Fruit fly (Drosophila melanogaster): ENCODE results near the gene CG11162.
A peak's percentile ranks its signal among the peaks of the same experiment; 100 is the strongest.

The CG11162 gene

DNA sequence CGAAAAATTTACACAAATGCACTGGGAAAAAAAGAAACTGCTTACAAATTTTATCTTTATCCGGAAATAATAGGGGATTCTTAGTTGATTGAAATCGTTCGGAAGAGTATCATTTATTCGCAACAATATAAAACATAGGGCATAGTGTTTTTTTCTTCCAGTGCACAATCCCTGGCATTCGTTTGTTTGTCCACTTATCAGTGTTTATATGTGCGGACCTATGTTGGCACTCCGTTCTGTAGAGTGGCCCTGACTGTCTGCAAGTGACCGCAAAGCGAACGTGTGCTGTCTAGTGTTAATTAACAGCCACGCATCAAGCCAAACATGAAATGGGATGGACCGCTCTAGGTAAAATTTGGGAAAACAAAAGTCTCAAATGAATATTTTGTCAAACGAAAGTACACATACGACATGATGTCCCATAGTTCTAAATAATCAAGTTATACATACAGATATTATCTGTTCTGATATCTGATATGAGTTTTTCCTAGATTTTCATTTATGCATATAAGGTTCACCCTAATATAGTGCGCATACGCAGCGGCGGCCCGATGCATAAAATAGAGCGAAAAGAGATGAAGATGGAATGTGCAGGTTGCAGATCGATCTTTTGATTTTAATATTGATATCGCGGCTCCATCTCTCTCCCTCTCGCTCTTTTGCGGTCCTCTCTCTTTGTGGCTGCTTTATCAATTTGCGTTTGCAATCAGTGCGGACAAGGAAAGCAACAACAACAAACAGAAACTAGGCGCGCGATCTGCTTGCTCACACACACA, 35.4 kb upstream of the CG11162 start (continued):
- TF ChIP-seq knrl (GFP tag; IDR thresholded peaks at IDR 0.05; ENCODE audit: partially characterized antibody) = no peak
- peak; percentile 83 for TF ChIP-seq CG10147 (GFP tag; optimal IDR thresholded peaks at IDR 0.05)
- TF ChIP-seq CG12219 (GFP tag; optimal IDR thresholded peaks at IDR 0.05) = peak; percentile 90
- no peak for TF ChIP-seq Stat92E (GFP tag; optimal IDR thresholded peaks at IDR 0.05)
- TF ChIP-seq abd-A (tag; optimal IDR thresholded peaks at IDR 0.05) = no peak
- peak; percentile 94 for TF ChIP-seq gro (GFP tag; optimal IDR thresholded peaks at IDR 0.05)
- TF ChIP-seq CG12155 (GFP tag; optimal IDR thresholded peaks at IDR 0.05) = peak; percentile 91
- TF ChIP-seq dati (GFP tag; IDR thresholded peaks at IDR 0.05) = peak; percentile 84; the same call in 1 of the 2 replicates
- peak; percentile 54 for TF ChIP-seq sug (tag; optimal IDR thresholded peaks at IDR 0.05)
- TF ChIP-seq HmgZ (tag; optimal IDR thresholded peaks at IDR 0.05) = peak; percentile 95
- TF ChIP-seq CG13894 (tag; optimal IDR thresholded peaks at IDR 0.05) = peak; percentile 88
- TF ChIP-seq CHES-1-like (GFP tag; optimal IDR thresholded peaks at IDR 0.05) = peak; percentile 96
- TF ChIP-seq CG6689 (GFP tag; IDR thresholded peaks at IDR 0.05) = peak; percentile 90
- TF ChIP-seq Ptx1 (GFP tag; IDR thresholded peaks at IDR 0.05) = peak; percentile 95
- TF ChIP-seq tll (GFP tag; optimal IDR thresholded peaks at IDR 0.05) = no peak
- TF ChIP-seq Elba2 (GFP tag; optimal IDR thresholded peaks at IDR 0.05) = peak; percentile 33
- TF ChIP-seq tio (GFP tag; optimal IDR thresholded peaks at IDR 0.05) = peak; percentile 95
- peak; percentile 94 for TF ChIP-seq az2 (GFP tag; optimal IDR thresholded peaks at IDR 0.05)
- TF ChIP-seq wek (GFP tag; optimal IDR thresholded peaks at IDR 0.05) = peak; percentile 78
- peak; percentile 84 for TF ChIP-seq onecut (GFP tag; IDR thresholded peaks at IDR 0.05)
- peak; percentile 84 for TF ChIP-seq zen (tag; optimal IDR thresholded peaks at IDR 0.05)
- peak; percentile 97 for TF ChIP-seq lilli (GFP tag; optimal IDR thresholded peaks at IDR 0.05)
- peak; percentile 92 for TF ChIP-seq btn (GFP tag; optimal IDR thresholded peaks at IDR 0.05)
- TF ChIP-seq crc (GFP tag; optimal IDR thresholded peaks at IDR 0.05) = peak; percentile 94
- TF ChIP-seq CG12942 (GFP tag; optimal IDR thresholded peaks at IDR 0.05) = peak; percentile 93
- TF ChIP-seq CG14667 (GFP tag; IDR thresholded peaks at IDR 0.05) = peak; percentile 85
- TF ChIP-seq zf30C (GFP tag; optimal IDR thresholded peaks at IDR 0.05) = peak; percentile 83
- peak; percentile 93 for TF ChIP-seq Abd-B (GFP tag; optimal IDR thresholded peaks at IDR 0.05)
- peak in 1 of 3 experiments; percentile 79 for TF ChIP-seq lola (GFP tag; optimal IDR thresholded peaks at IDR 0.05)
- TF ChIP-seq NFAT (GFP tag; IDR thresholded peaks at IDR 0.05) = peak; percentile 98
- TF ChIP-seq CkIIα-i1 (GFP tag; IDR thresholded peaks at IDR 0.05) = 0 out of 2 replicates have a peak, but pooled peaks have one; percentile 49
- TF ChIP-seq zfh2 (GFP tag; optimal IDR thresholded peaks at IDR 0.05) = peak; percentile 96
- TF ChIP-seq CG2875 (GFP tag; optimal IDR thresholded peaks at IDR 0.05) = peak; percentile 87
- TF ChIP-seq trem (tag; optimal IDR thresholded peaks at IDR 0.05) = peak; percentile 69
- TF ChIP-seq pum (GFP tag; optimal IDR thresholded peaks at IDR 0.05) = peak; percentile 92
- no peak for TF ChIP-seq yki (optimal IDR thresholded peaks at IDR 0.05)
- peak; percentile 80 for TF ChIP-seq croc (GFP tag; conservative IDR thresholded peaks at IDR 0.05)
- TF ChIP-seq Hr51 (GFP tag; optimal IDR thresholded peaks at IDR 0.05) = peak; percentile 93
- no peak for TF ChIP-seq pros (GFP tag; optimal IDR thresholded peaks at IDR 0.05)
- peak; percentile 84 for TF ChIP-seq CG17829 (tag; optimal IDR thresholded peaks at IDR 0.05)
- peak; percentile 82 for TF ChIP-seq salm (tag; optimal IDR thresholded peaks at IDR 0.05)
- peak; percentile 64 for TF ChIP-seq TFAM (GFP tag; optimal IDR thresholded peaks at IDR 0.05)
- TF ChIP-seq NK7.1 (GFP tag; optimal IDR thresholded peaks at IDR 0.05) = peak; percentile 79
- peak; percentile 78 for TF ChIP-seq ssp (GFP tag; IDR thresholded peaks at IDR 0.05)
- TF ChIP-seq mam (GFP tag; optimal IDR thresholded peaks at IDR 0.05) = peak; percentile 96
- peak; percentile 96 for TF ChIP-seq Rfx (GFP tag; IDR thresholded peaks at IDR 0.05)
- TF ChIP-seq corto (GFP tag; optimal IDR thresholded peaks at IDR 0.05) = no peak
- TF ChIP-seq CG32767 (GFP tag; IDR thresholded peaks at IDR 0.05) = peak; percentile 90; the same call in 1 of the 2 replicates
